Worm (Caenorhabditis elegans) whole organism, L2 larva: Measurements from ENCODE around the gene Y43D4A.2.

Experiments
- ama-1 ChIP-seq: fragments of 150-350 bp; optimal IDR thresholded peaks from 2 replicates; lab custom pipeline; 2018; ENCODE audit warnings: inconsistent platforms
- blmp-1 ChIP-seq: sonication (generic microtip); optimal IDR thresholded peaks from 2 replicates; lab custom pipeline; 2017; ENCODE audit warnings: missing genetic modification characterization, mild to moderate bottlenecking, missing compliant biosample characterization, antibody characterized with exemption, moderate library complexity; ENCODE audit not compliant: insufficient read depth
- egl-27 ChIP-seq: sonication (generic microtip); optimal IDR thresholded peaks from 3 replicates; lab custom pipeline; 2017; ENCODE audit warnings: missing biosample characterization, missing genetic modification reagents, missing genetic modification characterization
- elt-3 ChIP-seq: sonication (generic microtip); optimal IDR thresholded peaks from 2 replicates; lab custom pipeline; 2017; ENCODE audit warnings: missing biosample characterization, missing genetic modification characterization
- lin-39 ChIP-seq: fragments of 150-350 bp; optimal IDR thresholded peaks from 2 replicates; lab custom pipeline; 2014; ENCODE audit warnings: missing biosample characterization, missing genetic modification reagents, missing genetic modification characterization
- mdl-1 ChIP-seq, 2 experiments: fragments of 150-350 bp in 1 of 2; sonication (generic microtip) in 1 of 2; optimal IDR thresholded peaks; 2 replicates each; lab custom pipeline; 2017; ENCODE audit warnings: missing biosample characterization in 2 of 2, missing genetic modification characterization in 2 of 2
- nhr-10 ChIP-seq: sonication (generic microtip); optimal IDR thresholded peaks from 2 replicates; lab custom pipeline; 2017; ENCODE audit warnings: missing biosample characterization, missing genetic modification characterization
- nhr-25 ChIP-seq: fragments of 150-350 bp; sonication (generic microtip); optimal IDR thresholded peaks from 3 replicates; lab custom pipeline; 2014; ENCODE audit warnings: missing biosample characterization, missing genetic modification characterization
- sma-3 ChIP-seq: sonication (generic microtip); optimal IDR thresholded peaks from 2 replicates; lab custom pipeline; 2016; ENCODE audit warnings: missing genetic modification reagents, missing genetic modification characterization, missing compliant biosample characterization
- ztf-11 ChIP-seq: sonication (generic microtip); optimal IDR thresholded peaks from 2 replicates; lab custom pipeline; 2017; ENCODE audit warnings: missing biosample characterization, missing genetic modification characterization

DNA sequence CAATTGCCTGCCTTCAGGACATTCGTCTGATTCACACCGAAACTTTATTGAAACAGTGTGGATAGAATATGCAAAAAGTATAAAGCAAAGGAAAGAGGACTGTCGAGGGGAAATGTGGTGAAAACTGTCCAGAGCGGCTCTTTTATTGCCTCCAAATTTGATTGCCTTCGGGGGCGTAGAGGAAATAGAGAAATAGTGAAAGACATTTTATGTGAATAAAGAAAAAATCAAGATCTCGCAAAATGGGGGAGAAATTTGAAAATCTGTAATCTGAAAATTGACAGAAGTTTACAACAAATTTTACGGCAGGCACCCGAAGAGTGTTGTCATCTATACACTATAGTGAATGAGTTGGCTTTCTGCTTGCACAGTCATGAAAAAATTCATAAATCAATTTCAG, 14.9 kb downstream of the Y43D4A.2 start, which contains the start of gene Y51H4A.24:
- TF ChIP-seq sma-3 (no peak), blmp-1 (tag; lab: Kevin White, UChicago) (no peak), elt-3 (tag; lab: Kevin White, UChicago) (no peak), mdl-1 (tag; optimal IDR thresholded peaks at IDR 0.05; lab: Kevin White, UChicago) (no peak), egl-27 (no peak), lin-39 (tag; lab: Kevin White, UChicago) (no peak), nhr-10 (tag; lab: Kevin White, UChicago) (no peak), ztf-11 (tag; lab: Kevin White, UChicago) (no peak), nhr-25 (tag; lab: Kevin White, UChicago) (no peak), ama-1 (lab: Kevin White, UChicago) (no peak)
